Fruit fly (Drosophila melanogaster): ENCODE data around the gene CG18789.

CG18789 gene

DNA sequence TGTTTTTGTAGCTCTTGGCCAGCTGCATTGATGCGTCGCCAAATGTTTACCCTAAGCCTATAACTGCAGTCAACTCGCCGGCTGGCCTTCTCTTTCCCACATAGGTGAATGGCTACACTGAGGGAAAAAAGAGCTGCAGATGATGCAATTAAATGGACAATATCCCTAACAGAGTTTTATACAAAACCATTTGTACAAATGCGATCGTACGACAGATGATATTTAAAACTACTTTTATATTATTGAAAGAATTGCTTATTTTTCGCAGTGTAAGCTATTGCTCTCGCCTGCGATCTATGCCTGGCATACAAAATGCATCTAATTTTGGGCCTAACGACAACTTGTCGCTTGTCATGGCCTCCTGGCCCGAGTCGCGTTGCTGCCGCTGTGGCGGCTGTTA, 45.3 kb downstream of the CG18789 start (continued):
- TF ChIP-seq dan (GFP tag; IDR thresholded peaks at IDR 0.05) (no peak), Sry-δ (GFP tag; optimal IDR thresholded peaks at IDR 0.05) (no peak), esg (GFP tag; conservative IDR thresholded peaks at IDR 0.05) (peak; percentile 39), D19A (tag; optimal IDR thresholded peaks at IDR 0.05) (peak; percentile 36), kni (GFP tag; optimal IDR thresholded peaks at IDR 0.05) (no peak), CG14965 (GFP tag; optimal IDR thresholded peaks at IDR 0.05; ENCODE audit: borderline replicate concordance) (no peak), caup (GFP tag; optimal IDR thresholded peaks at IDR 0.05; ENCODE audit: severe bottlenecking) (no peak), jumu (GFP tag; optimal IDR thresholded peaks at IDR 0.05) (peak; percentile 42), gem (tag; optimal IDR thresholded peaks at IDR 0.05) (peak; percentile 71), CG17829 (tag; optimal IDR thresholded peaks at IDR 0.05) (peak; percentile 12), CG32767 (GFP tag; IDR thresholded peaks at IDR 0.05) (peak; percentile 47; the same call in 1 of the 2 replicates), Deaf1 (tag; optimal IDR thresholded peaks at IDR 0.05) (no peak), CG12219 (GFP tag; optimal IDR thresholded peaks at IDR 0.05) (peak; percentile 45), ind (GFP tag; optimal IDR thresholded peaks at IDR 0.05) (peak; percentile 19), CG12071 (GFP tag; optimal IDR thresholded peaks at IDR 0.05) (no peak), CG8281 (tag; optimal IDR thresholded peaks at IDR 0.05) (no peak), CG6254 (GFP tag; optimal IDR thresholded peaks at IDR 0.05) (no peak), pho (GFP tag; optimal IDR thresholded peaks at IDR 0.05) (no peak), CG9609 (GFP tag; optimal IDR thresholded peaks at IDR 0.05) (peak; percentile 0), jing (GFP tag; optimal IDR thresholded peaks at IDR 0.05) (peak; percentile 23), bigmax (GFP tag; optimal IDR thresholded peaks at IDR 0.05) (no peak), CG11398 (GFP tag; optimal IDR thresholded peaks at IDR 0.05) (no peak), CG11456 (GFP tag; IDR thresholded peaks at IDR 0.05) (no peak), CG3281 (GFP tag; optimal IDR thresholded peaks at IDR 0.05) (no peak), gcm2 (GFP tag; optimal IDR thresholded peaks at IDR 0.05) (no peak), gsb-n (tag; optimal IDR thresholded peaks at IDR 0.05) (no peak), mirr (GFP tag; optimal IDR thresholded peaks at IDR 0.05) (no peak), CG17186 (GFP tag; optimal IDR thresholded peaks at IDR 0.05) (no peak), CG10565 (GFP tag; optimal IDR thresholded peaks at IDR 0.05) (no peak)

DNA sequence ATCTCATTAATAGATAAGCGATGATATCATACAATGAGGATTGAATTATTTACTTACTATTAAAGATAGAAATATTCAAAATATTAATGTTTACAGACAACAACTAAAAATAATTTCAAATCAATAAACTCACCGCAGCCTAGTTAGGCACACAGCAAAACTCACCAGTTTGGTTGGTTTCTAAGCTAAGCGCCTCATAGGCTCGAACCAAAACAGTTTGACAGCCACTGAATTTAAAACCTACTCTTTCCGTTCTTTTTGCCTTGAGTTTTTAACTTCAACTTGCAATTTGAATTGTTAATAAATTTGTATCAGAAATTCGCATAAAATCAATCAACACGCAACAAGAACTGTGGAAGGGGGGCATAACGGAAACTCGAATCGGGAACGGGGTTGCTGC, 46.8 kb downstream of the CG18789 start:
- TF ChIP-seq CG7357 (GFP tag; IDR thresholded peaks at IDR 0.05) (no peak), her (GFP tag; optimal IDR thresholded peaks at IDR 0.05) (no peak), dati (GFP tag; IDR thresholded peaks at IDR 0.05) (no peak), CG32532 (GFP tag; IDR thresholded peaks at IDR 0.05) (no peak), pita (GFP tag; optimal IDR thresholded peaks at IDR 0.05) (peak; percentile 58), CG12391 (tag; optimal IDR thresholded peaks at IDR 0.05) (no peak), Hr3 (GFP tag; optimal IDR thresholded peaks at IDR 0.05) (no peak), CoRest (tag; optimal IDR thresholded peaks at IDR 0.05) (peak; percentile 5), CG6254 (GFP tag; optimal IDR thresholded peaks at IDR 0.05) (no peak), CG9437 (GFP tag; optimal IDR thresholded peaks at IDR 0.05) (no peak), trh (GFP tag; optimal IDR thresholded peaks at IDR 0.05) (no peak), CG11247 (GFP tag; IDR thresholded peaks at IDR 0.05) (no peak), C15 (GFP tag; IDR thresholded peaks at IDR 0.05) (no peak), CG12299 (tag; optimal IDR thresholded peaks at IDR 0.05) (no peak), zen (tag; optimal IDR thresholded peaks at IDR 0.05) (peak; percentile 30), CHES-1-like (GFP tag; optimal IDR thresholded peaks at IDR 0.05) (no peak), dysf (GFP tag; IDR thresholded peaks at IDR 0.05) (no peak), Scr (GFP tag; IDR thresholded peaks at IDR 0.05; ENCODE audit: partially characterized antibody) (no peak), cad (GFP tag; optimal IDR thresholded peaks at IDR 0.05) (peak; percentile 86), sisA (GFP tag; IDR thresholded peaks at IDR 0.05) (no peak), Opbp (GFP tag; IDR thresholded peaks at IDR 0.05; ENCODE audit: partially characterized antibody) (peak; percentile 21; the same call in 1 of the 3 replicates), prd (optimal IDR thresholded peaks at IDR 0.05) (no peak), prd (GFP tag; IDR thresholded peaks at IDR 0.05) (no peak), CG4707 (GFP tag; optimal IDR thresholded peaks at IDR 0.05) (no peak), CG42726 (GFP tag; IDR thresholded peaks at IDR 0.05; ENCODE audit: partially characterized antibody) (no peak)
